Worm (Caenorhabditis elegans) whole organism, L4 larva: Measurements from ENCODE around the gene C16D9.5.
A peak's percentile ranks its signal among the peaks of the same experiment; 100 is the strongest.

Source experiments
- R02D3.7 ChIP-seq: fragments of 150-350 bp; sonication (generic microtip); optimal IDR thresholded peaks from 3 replicates; lab custom pipeline; 2014; ENCODE audit warnings: missing biosample characterization, missing genetic modification characterization
- T26A8.4 ChIP-seq: fragments of 200-800 bp; sonication (Bioruptor generic); IDR thresholded peaks from 2 replicates; pipeline ENCODE4 v1.3.6; 2022; ENCODE audit warnings: missing genetic modification characterization, missing compliant biosample characterization
- Y105C5A.15 ChIP-seq: fragments of 200-800 bp; sonication (Bioruptor generic); IDR thresholded peaks from 2 replicates; pipeline ENCODE4 v1.3.6; 2022; ENCODE audit warnings: missing genetic modification characterization, missing compliant biosample characterization
- Y48G9A.11 ChIP-seq: fragments of 200-800 bp; sonication (Bioruptor generic); IDR thresholded peaks from 2 replicates; pipeline ENCODE4 v1.3.6; 2022; ENCODE audit warnings: missing genetic modification reagents, missing genetic modification characterization, missing compliant biosample characterization
- ZK546.5 ChIP-seq, 2 experiments: sonication (generic microtip); optimal IDR thresholded peaks; 2 replicates each; lab custom pipeline; 2017; ENCODE audit warnings: missing biosample characterization in 2 of 2, missing genetic modification characterization in 2 of 2
- aha-1 ChIP-seq: fragments of 150-350 bp; peaks from one replicate; lab custom pipeline; 2014; ENCODE audit warnings: missing biosample characterization, missing genetic modification characterization
- aly-2 ChIP-seq: sonication (generic microtip); optimal IDR thresholded peaks from 2 replicates; lab custom pipeline; 2018; ENCODE audit warnings: missing biosample characterization, missing genetic modification characterization
- attf-4 ChIP-seq: sonication (generic microtip); optimal IDR thresholded peaks from 3 replicates; lab custom pipeline; 2017; ENCODE audit warnings: missing biosample characterization, missing genetic modification characterization
- ceh-82 ChIP-seq: sonication (generic microtip); optimal IDR thresholded peaks from 2 replicates; lab custom pipeline; 2017; ENCODE audit warnings: missing biosample characterization, missing genetic modification characterization
- ces-1 ChIP-seq: fragments of 150-350 bp; sonication (generic microtip); optimal IDR thresholded peaks from 4 replicates; lab custom pipeline; 2014; ENCODE audit warnings: missing biosample characterization, missing genetic modification reagents, missing genetic modification characterization
- ctbp-1 ChIP-seq: fragments of 200-800 bp; sonication (Bioruptor generic); IDR thresholded peaks from 2 replicates; pipeline ENCODE4 v1.3.6; 2022; ENCODE audit warnings: missing genetic modification reagents, missing genetic modification characterization, missing compliant biosample characterization
- daf-16 ChIP-seq, 3 experiments: sonication (generic microtip); optimal IDR thresholded peaks; 2 replicates each; lab custom pipeline; 2016 to 2017; ENCODE audit warnings: missing genetic modification characterization in 3 of 3, missing genetic modification reagents in 3 of 3, mild to moderate bottlenecking in 2 of 3, missing compliant biosample characterization in 2 of 3, missing biosample characterization in 1 of 3, moderate library complexity in 1 of 3
- daf-19 ChIP-seq: fragments of 200-800 bp; sonication (Bioruptor generic); conservative IDR thresholded peaks from 2 replicates; pipeline ENCODE4 v1.3.6; 2022; ENCODE audit warnings: missing genetic modification characterization, missing compliant biosample characterization
- dmd-6 ChIP-seq: fragments of 200-800 bp; sonication (Bioruptor generic); IDR thresholded peaks from 2 replicates; pipeline ENCODE4 v1.3.6; 2022; ENCODE audit warnings: missing genetic modification reagents, missing genetic modification characterization, missing compliant biosample characterization
- dmd-8 ChIP-seq: fragments of 200-800 bp; sonication (Bioruptor generic); IDR thresholded peaks from 2 replicates; pipeline ENCODE4 v1.3.6; 2022; ENCODE audit warnings: missing genetic modification characterization, missing compliant biosample characterization
- dve-1 ChIP-seq: sonication (generic microtip); optimal IDR thresholded peaks from 2 replicates; lab custom pipeline; 2017; ENCODE audit warnings: antibody characterized with exemption, mild to moderate bottlenecking, missing genetic modification characterization, missing compliant biosample characterization; ENCODE audit not compliant: insufficient read depth
- egl-27 ChIP-seq: sonication (generic microtip); optimal IDR thresholded peaks from 3 replicates; lab custom pipeline; 2017; ENCODE audit warnings: missing biosample characterization, missing genetic modification reagents, missing genetic modification characterization
- fos-1 ChIP-seq: fragments of 150-350 bp; optimal IDR thresholded peaks from 2 replicates; lab custom pipeline; 2014; ENCODE audit warnings: missing biosample characterization, missing genetic modification characterization
- hlh-30 ChIP-seq: sonication (generic microtip); optimal IDR thresholded peaks from 2 replicates; lab custom pipeline; 2017; ENCODE audit warnings: antibody characterized with exemption, mild to moderate bottlenecking, missing genetic modification characterization, missing compliant biosample characterization; ENCODE audit not compliant: insufficient read depth
- lim-7 ChIP-seq: fragments of 200-800 bp; sonication (Bioruptor generic); IDR thresholded peaks from 2 replicates; pipeline ENCODE4 v1.3.6; 2022; ENCODE audit warnings: missing genetic modification characterization, missing compliant biosample characterization
- lin-13 ChIP-seq: fragments of 150-350 bp; optimal IDR thresholded peaks from 2 replicates; lab custom pipeline; 2014; ENCODE audit warnings: missing biosample characterization, missing genetic modification reagents, missing genetic modification characterization
- lin-15B ChIP-seq: fragments of 150-350 bp; sonication (generic microtip); optimal IDR thresholded peaks from 3 replicates; lab custom pipeline; 2014; ENCODE audit warnings: missing biosample characterization, missing genetic modification characterization
- lin-38 ChIP-seq: fragments of 200-800 bp; sonication (Bioruptor generic); IDR thresholded peaks from 2 replicates; pipeline ENCODE4 v1.3.6; 2022; ENCODE audit warnings: missing genetic modification reagents, missing genetic modification characterization, missing compliant biosample characterization
- mdt-29 ChIP-seq: fragments of 200-800 bp; sonication (Bioruptor generic); IDR thresholded peaks from 2 replicates; pipeline ENCODE4 v1.3.6; 2022; ENCODE audit warnings: missing genetic modification reagents, missing genetic modification characterization, missing compliant biosample characterization
- mep-1 ChIP-seq: fragments of 150-350 bp; sonication (generic microtip); optimal IDR thresholded peaks from 3 replicates; lab custom pipeline; 2014; ENCODE audit warnings: missing biosample characterization, missing genetic modification characterization
- mxl-2 ChIP-seq: fragments of 200-800 bp; sonication (Bioruptor generic); conservative IDR thresholded peaks from 2 replicates; pipeline ENCODE4 v1.3.6; 2022; ENCODE audit warnings: missing genetic modification reagents, missing genetic modification characterization, missing compliant biosample characterization
- nhr-11 ChIP-seq: fragments of 150-350 bp; optimal IDR thresholded peaks from 2 replicates; lab custom pipeline; 2014; ENCODE audit warnings: missing biosample characterization, missing genetic modification characterization
- nhr-25 ChIP-seq: sonication (generic microtip); optimal IDR thresholded peaks from 2 replicates; lab custom pipeline; 2017; ENCODE audit warnings: missing genetic modification characterization, mild to moderate bottlenecking, missing compliant biosample characterization, antibody characterized with exemption, moderate library complexity, borderline replicate concordance; ENCODE audit not compliant: insufficient read depth
- nhr-28 ChIP-seq: fragments of 150-350 bp; optimal IDR thresholded peaks from 2 replicates; lab custom pipeline; 2014; ENCODE audit warnings: missing biosample characterization, missing genetic modification characterization
- nhr-41 ChIP-seq: fragments of 200-800 bp; sonication (Bioruptor generic); IDR thresholded peaks from 2 replicates; pipeline ENCODE4 v1.3.6; 2022; ENCODE audit warnings: missing genetic modification reagents, missing genetic modification characterization, missing compliant biosample characterization
- nhr-6 ChIP-seq: fragments of 150-350 bp; optimal IDR thresholded peaks from 2 replicates; lab custom pipeline; 2014; ENCODE audit warnings: missing biosample characterization, missing genetic modification characterization
- nhr-77 ChIP-seq: fragments of 150-350 bp; optimal IDR thresholded peaks from 2 replicates; lab custom pipeline; 2014; ENCODE audit warnings: missing biosample characterization, missing genetic modification characterization
- php-3 ChIP-seq: fragments of 200-800 bp; sonication (Bioruptor generic); IDR thresholded peaks from 2 replicates; pipeline ENCODE4 v1.3.6; 2022; ENCODE audit warnings: missing genetic modification reagents, missing genetic modification characterization, missing compliant biosample characterization
- rbr-2 ChIP-seq: sonication (generic microtip); optimal IDR thresholded peaks from 2 replicates; lab custom pipeline; 2016; ENCODE audit warnings: missing genotype, missing genetic modification characterization, missing compliant biosample characterization
- sdz-12 ChIP-seq: fragments of 200-800 bp; sonication (Bioruptor generic); optimal IDR thresholded peaks from 2 replicates; lab custom pipeline; 2018; ENCODE audit warnings: mild to moderate bottlenecking, missing genetic modification characterization, missing compliant biosample characterization
- skn-1 ChIP-seq: fragments of 150-350 bp; optimal IDR thresholded peaks from 2 replicates; lab custom pipeline; 2014; ENCODE audit warnings: missing biosample characterization, missing genetic modification characterization
- tra-1 ChIP-seq: fragments of 200-800 bp; sonication (Bioruptor generic); IDR thresholded peaks from 2 replicates; pipeline ENCODE4 v1.3.6; 2022; ENCODE audit warnings: missing genetic modification reagents, missing genetic modification characterization, missing compliant biosample characterization
- unc-62 ChIP-seq, 3 experiments: fragments of 150-350 bp in 1 of 3; sonication (generic microtip); optimal IDR thresholded peaks in 2 of 3; peaks in 1 of 3; 1 replicate in 1 of 3; 2 replicates in 2 of 3; lab custom pipeline; 2014 to 2017; ENCODE audit warnings: missing biosample characterization in 3 of 3, missing genetic modification characterization in 3 of 3, missing genetic modification reagents in 3 of 3, missing genotype in 1 of 3
- vab-7 ChIP-seq: fragments of 200-800 bp; sonication (Bioruptor generic); IDR thresholded peaks from 2 replicates; pipeline ENCODE4 v1.3.6; 2022; ENCODE audit warnings: missing genetic modification reagents, missing genetic modification characterization, missing compliant biosample characterization

Gene C16D9.5

DNA sequence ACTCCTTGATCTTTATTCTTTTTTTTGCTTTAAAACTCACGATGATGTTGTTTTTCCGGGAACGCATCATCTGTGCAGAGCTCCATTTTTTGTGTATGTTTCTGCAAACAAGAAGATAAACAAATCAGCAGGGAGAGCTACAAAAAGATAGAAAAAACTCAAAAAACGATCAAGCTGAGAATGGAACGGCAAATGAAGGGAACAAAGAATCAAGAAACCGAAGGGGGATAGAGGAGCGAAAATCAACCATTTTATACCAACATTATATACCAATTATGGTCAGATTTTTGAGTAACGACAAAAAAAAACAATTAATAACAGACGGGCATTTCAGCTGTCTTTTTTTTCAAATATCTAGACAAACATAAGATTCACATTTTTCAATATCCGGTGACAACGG, 39.4 kb upstream of the C16D9.5 start, which contains the start of gene slc-17.5:
Gene slc-17.5, minus strand, starts transcription at position 101 of the 400 bp plus-strand sequence.
- TF ChIP-seq nhr-41 (GFP tag; lab: Robert Waterston, UW) (no peak), unc-62 (GFP tag; optimal IDR thresholded peaks at IDR 0.05 in 1 of 2; lab: Kevin White, UChicago) (peak in 1 of 2 experiments; percentile 78), unc-62 (tag; optimal IDR thresholded peaks at IDR 0.05; lab: Kevin White, UChicago) (no peak)

DNA sequence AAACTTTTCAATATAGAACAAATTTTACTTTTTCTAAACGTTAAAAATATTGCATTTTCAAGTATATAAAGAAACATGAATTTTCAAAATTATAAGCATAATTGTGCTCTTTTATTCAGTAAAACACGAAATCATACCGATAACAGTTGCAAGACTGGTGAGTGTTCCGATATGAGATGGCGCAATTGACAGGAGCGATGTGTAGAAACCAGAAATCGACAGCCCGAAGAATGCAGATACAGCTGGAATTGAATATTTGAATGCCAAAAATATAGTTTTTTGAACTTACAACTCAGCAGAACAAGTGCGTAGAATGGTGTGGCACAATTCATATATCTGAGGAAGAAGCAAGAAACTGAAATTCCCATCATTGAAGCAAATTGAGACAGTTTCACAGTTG, 37.6 kb upstream of the C16D9.5 start:
- no peak for TF ChIP-seq ctbp-1
- no peak for TF ChIP-seq rbr-2 (tag; lab: Kevin White, UChicago)
- peak; percentile 62 for TF ChIP-seq aha-1 (tag; lab: Kevin White, UChicago)
- TF ChIP-seq hlh-30 (tag; lab: Kevin White, UChicago): no peak
- TF ChIP-seq dmd-6: peak; percentile 16; the same call in 1 of the 2 replicates
- TF ChIP-seq ZK546.5 (tag; optimal IDR thresholded peaks at IDR 0.05; lab: Kevin White, UChicago): no peak

DNA sequence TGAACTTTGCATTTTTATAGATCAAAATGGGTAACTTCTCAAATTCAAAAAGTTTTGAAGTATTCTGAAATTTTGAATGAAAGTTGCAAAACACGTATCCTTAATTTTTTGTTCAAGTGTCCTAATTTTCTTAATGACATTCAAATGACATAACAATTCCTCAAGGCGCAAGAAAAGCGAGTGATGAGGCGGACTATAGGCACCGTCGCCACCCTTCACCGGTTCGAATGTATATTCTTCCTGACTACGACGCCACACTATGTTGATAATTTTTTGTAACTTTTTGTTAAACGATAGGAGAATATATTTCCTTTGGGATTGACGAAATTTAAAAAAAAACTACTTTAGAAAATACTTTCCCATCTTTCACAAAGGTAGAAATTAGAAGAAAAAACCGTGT, 36.3 kb upstream of the C16D9.5 start:
- no peak for TF ChIP-seq aly-2 (tag; lab: Kevin White, UChicago)
- peak; percentile 81 for TF ChIP-seq aha-1 (tag; lab: Kevin White, UChicago)

DNA sequence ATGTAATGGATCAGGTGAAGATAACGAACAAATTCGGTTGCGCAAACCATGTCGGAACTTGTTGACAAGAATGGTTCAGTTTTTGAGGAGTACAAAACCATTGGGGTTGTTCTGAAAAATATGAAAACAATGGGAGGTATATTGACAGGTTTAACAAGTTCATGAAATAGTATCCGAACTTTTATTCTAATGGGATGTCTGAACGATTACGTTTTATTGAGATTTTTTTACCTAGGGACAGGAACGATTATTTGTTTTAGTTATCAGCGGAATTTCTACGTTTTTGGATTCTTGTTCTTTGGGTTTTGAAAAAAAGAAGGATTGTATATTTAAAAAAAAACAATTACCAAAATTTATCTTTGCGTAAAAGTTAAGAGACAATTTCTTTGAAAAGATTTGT, 35.4 kb upstream of the C16D9.5 start, which contains the start of gene str-135:
Gene str-135, minus strand, starts transcription at position 101 of the 400 bp plus-strand sequence.
- TF ChIP-seq fos-1 (tag; lab: Kevin White, UChicago) (no peak), lim-7 (GFP tag; lab: Robert Waterston, UW) (no peak), php-3 (GFP tag; lab: Robert Waterston, UW) (no peak), ctbp-1 (no peak), skn-1 (no peak), lin-15B (tag; lab: Kevin White, UChicago) (no peak), aha-1 (tag; lab: Kevin White, UChicago) (no peak), vab-7 (no peak), sdz-12 (GFP tag; lab: Kevin White, UChicago) (no peak), aly-2 (tag; lab: Kevin White, UChicago) (no peak), mxl-2 (no peak), mep-1 (tag; lab: Kevin White, UChicago) (no peak), Y105C5A.15 (GFP tag; lab: Robert Waterston, UW) (no peak), unc-62 (GFP tag; optimal IDR thresholded peaks at IDR 0.05 in 1 of 2; lab: Kevin White, UChicago) (no peak), unc-62 (tag; optimal IDR thresholded peaks at IDR 0.05; lab: Kevin White, UChicago) (no peak), ces-1 (GFP tag; lab: Kevin White, UChicago) (no peak), ceh-82 (no peak), T26A8.4 (GFP tag; lab: Robert Waterston, UW) (no peak)
- TF ChIP-seq, all 104 proteins: peak for 0

DNA sequence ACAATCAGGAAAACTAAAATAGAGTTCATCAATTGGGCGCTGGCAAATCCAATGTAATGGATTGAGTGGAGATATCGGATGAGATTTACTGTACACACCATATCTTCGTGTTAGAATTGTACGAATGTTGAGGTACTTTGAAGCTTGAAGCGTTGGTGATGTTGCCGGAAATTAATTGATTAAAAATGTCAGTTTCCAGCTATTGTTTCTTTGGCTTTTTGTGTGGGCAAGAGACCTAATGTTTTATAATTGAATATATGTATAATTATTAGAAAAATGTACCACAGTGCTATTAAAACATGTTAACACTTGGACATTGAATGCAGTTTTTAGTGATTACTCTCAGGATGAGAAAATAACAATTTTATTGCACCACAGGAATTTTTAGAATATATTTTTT, 33.5 kb upstream of the C16D9.5 start, which contains the start of gene str-136:
Gene str-136, minus strand, starts transcription at position 101 of the 400 bp plus-strand sequence.
- TF ChIP-seq R02D3.7 (tag; lab: Kevin White, UChicago) (no peak), nhr-25 (tag; lab: Kevin White, UChicago) (no peak), unc-62 (GFP tag; optimal IDR thresholded peaks at IDR 0.05 in 1 of 2; lab: Kevin White, UChicago) (peak in 1 of 2 experiments; percentile 9), unc-62 (tag; optimal IDR thresholded peaks at IDR 0.05; lab: Kevin White, UChicago) (no peak)

DNA sequence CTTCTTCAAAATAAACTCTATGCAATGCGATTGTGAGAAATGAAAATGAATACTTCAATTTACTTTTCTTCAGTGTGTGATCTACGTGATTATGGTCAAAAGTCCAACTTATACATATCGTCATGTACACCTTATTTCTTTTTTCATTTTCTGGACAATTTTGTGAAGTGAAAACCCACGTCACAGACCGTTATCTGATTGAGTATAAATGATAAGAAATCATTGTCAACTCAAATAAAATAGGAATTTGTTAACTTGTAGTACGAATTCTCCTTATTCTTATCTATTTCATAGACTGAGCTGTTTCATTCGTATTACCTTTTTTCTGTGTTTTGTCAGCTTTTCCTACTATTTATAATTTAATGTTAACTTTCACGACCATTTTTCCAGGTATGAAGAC, 26.6 kb upstream of the C16D9.5 start, which contains the start of gene asp-5:
Gene asp-5, plus strand, starts transcription at position 391 of the 400 bp plus-strand sequence.
- TF ChIP-seq dve-1 (tag; lab: Kevin White, UChicago) (peak; percentile 59), fos-1 (tag; lab: Kevin White, UChicago) (no peak), dmd-6 (peak; percentile 26; the same call in 1 of the 2 replicates), unc-62 (GFP tag; optimal IDR thresholded peaks at IDR 0.05 in 1 of 2; lab: Kevin White, UChicago) (no peak), unc-62 (tag; optimal IDR thresholded peaks at IDR 0.05; lab: Kevin White, UChicago) (no peak), nhr-77 (tag; lab: Kevin White, UChicago) (peak; percentile 42), dmd-8 (GFP tag; lab: Robert Waterston, UW) (no peak), nhr-6 (tag; lab: Kevin White, UChicago) (no peak), ceh-82 (no peak), mxl-2 (no peak), egl-27 (tag; lab: Kevin White, UChicago) (no peak), nhr-11 (tag; lab: Kevin White, UChicago) (no peak), Y105C5A.15 (GFP tag; lab: Robert Waterston, UW) (no peak), ces-1 (GFP tag; lab: Kevin White, UChicago) (no peak), daf-19 (GFP tag; lab: Robert Waterston, UW) (no peak), lin-13 (GFP tag; lab: Kevin White, UChicago) (no peak), tra-1 (GFP tag; lab: Robert Waterston, UW) (no peak), daf-16 (GFP tag; optimal IDR thresholded peaks at IDR 0.05; lab: Kevin White, UChicago) (no peak), daf-16 (tag; optimal IDR thresholded peaks at IDR 0.05; lab: Kevin White, UChicago) (peak; percentile 62), nhr-28 (peak; percentile 57), attf-4 (no peak), mdt-29 (GFP tag; lab: Robert Waterston, UW) (no peak), Y48G9A.11 (GFP tag; lab: Robert Waterston, UW) (no peak), lin-38 (GFP tag; lab: Robert Waterston, UW) (no peak)
